Fruit fly (Drosophila melanogaster): ENCODE results near the gene Pdp.

Pdp gene

DNA sequence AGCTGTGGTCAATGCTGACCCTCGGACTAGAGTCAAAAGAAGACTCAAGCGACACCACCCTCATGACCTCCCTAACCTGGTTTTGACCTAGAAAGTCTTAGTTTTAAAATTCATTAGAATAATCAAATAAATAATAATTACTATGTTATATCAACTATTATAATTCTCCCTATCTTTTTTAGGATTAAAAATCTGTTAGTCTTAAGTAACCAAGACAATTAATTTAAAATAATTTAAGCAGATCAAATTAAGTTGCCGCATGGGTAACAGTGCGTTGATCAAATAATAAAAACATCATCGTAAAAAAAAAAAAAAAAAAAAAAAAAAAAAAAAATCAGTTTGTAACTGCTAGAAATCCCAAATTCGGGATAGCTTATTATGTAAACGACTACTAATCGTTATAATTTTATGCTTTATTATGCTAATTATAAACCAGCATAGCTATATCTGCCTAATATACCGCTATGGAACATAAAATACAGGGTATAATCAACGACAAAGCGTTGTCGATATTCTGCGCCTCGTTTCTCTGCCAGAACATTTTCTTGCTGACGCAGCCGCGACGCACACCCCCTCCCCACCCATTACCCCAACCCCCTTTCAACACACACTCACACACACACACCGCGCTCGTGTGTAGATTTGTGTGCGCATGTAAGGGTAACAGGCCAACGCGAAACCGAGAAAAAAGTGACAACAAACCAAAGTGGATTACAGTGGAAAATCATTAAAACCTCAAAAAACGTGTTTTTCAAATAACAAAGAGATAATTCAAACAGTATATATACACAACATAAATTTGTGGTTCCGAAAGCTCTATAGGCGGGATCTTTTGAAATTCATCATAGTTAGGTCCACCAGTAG is 31.2 kb downstream of the Pdp start (continued):
- peak; percentile 18 for TF ChIP-seq ATbp (GFP tag; optimal IDR thresholded peaks at IDR 0.05)
- peak; percentile 6 for TF ChIP-seq CG6683 (GFP tag; optimal IDR thresholded peaks at IDR 0.05)
- peak; percentile 24 for TF ChIP-seq tx (GFP tag; optimal IDR thresholded peaks at IDR 0.05)
- peak; percentile 37 for TF ChIP-seq ind (GFP tag; optimal IDR thresholded peaks at IDR 0.05)
- TF ChIP-seq Sox102F (GFP tag; optimal IDR thresholded peaks at IDR 0.05) = peak; percentile 46
- TF ChIP-seq CG6813 (GFP tag; optimal IDR thresholded peaks at IDR 0.05) = peak; percentile 59
- TF ChIP-seq Hey (tag; optimal IDR thresholded peaks at IDR 0.05) = peak; percentile 30
- peak; percentile 56 for TF ChIP-seq CG31365 (tag; optimal IDR thresholded peaks at IDR 0.05)
- peak; percentile 94 for TF ChIP-seq Antp (GFP tag; optimal IDR thresholded peaks at IDR 0.05)
- peak; percentile 51 for TF ChIP-seq CG15696 (tag; optimal IDR thresholded peaks at IDR 0.05)
- TF ChIP-seq CG8359 (GFP tag; optimal IDR thresholded peaks at IDR 0.05; ENCODE audit: borderline replicate concordance) = peak; percentile 75
- TF ChIP-seq ems (GFP tag; optimal IDR thresholded peaks at IDR 0.05) = peak; percentile 4
- TF ChIP-seq org-1 (GFP tag; optimal IDR thresholded peaks at IDR 0.05) = peak; percentile 83
- TF ChIP-seq CG12104 (GFP tag; optimal IDR thresholded peaks at IDR 0.05) = peak; percentile 49
- peak; percentile 32; the same call in 2 of the 3 replicates for TF ChIP-seq H15 (GFP tag; IDR thresholded peaks at IDR 0.05)
- peak; percentile 92 to 95 for TF ChIP-seq Pdp1 (GFP tag; optimal IDR thresholded peaks at IDR 0.05)
- peak; percentile 84 for TF ChIP-seq p53 (GFP tag; optimal IDR thresholded peaks at IDR 0.05)
- TF ChIP-seq bsh (GFP tag; optimal IDR thresholded peaks at IDR 0.05) = peak; percentile 22 to 46
- TF ChIP-seq CG12071 (GFP tag; optimal IDR thresholded peaks at IDR 0.05) = peak; percentile 69
- peak; percentile 67 for TF ChIP-seq Xrp1 (GFP tag; IDR thresholded peaks at IDR 0.05)
- TF ChIP-seq CG4854 (GFP tag; optimal IDR thresholded peaks at IDR 0.05) = peak; percentile 21
- 0 out of 2 replicates have a peak, but pooled peaks have one; percentile 10 for TF ChIP-seq aop (GFP tag; IDR thresholded peaks at IDR 0.05)
- TF ChIP-seq lilli (GFP tag; optimal IDR thresholded peaks at IDR 0.05) = peak; percentile 97
- TF ChIP-seq Dad (GFP tag; optimal IDR thresholded peaks at IDR 0.05) = peak; percentile 88
- peak; percentile 60 for TF ChIP-seq CG17568 (GFP tag; optimal IDR thresholded peaks at IDR 0.05)
- peak in 1 of 3 experiments; percentile 42 for TF ChIP-seq Stat92E (GFP tag; optimal IDR thresholded peaks at IDR 0.05)
- TF ChIP-seq Abd-B (GFP tag; optimal IDR thresholded peaks at IDR 0.05) = peak; percentile 93
- peak; percentile 24 for TF ChIP-seq CG17186 (GFP tag; optimal IDR thresholded peaks at IDR 0.05)
- TF ChIP-seq crol (GFP tag; IDR thresholded peaks at IDR 0.05) = peak; percentile 93
- TF ChIP-seq CG15011 (GFP tag; optimal IDR thresholded peaks at IDR 0.05) = peak; percentile 66
- peak; percentile 24 for TF ChIP-seq CG7556 (GFP tag; optimal IDR thresholded peaks at IDR 0.05)
- peak; percentile 91 for TF ChIP-seq chinmo (GFP tag; IDR thresholded peaks at IDR 0.05; ENCODE audit: partially characterized antibody)
- peak; percentile 70 for TF ChIP-seq Ada2b (GFP tag; IDR thresholded peaks at IDR 0.05)
- peak; percentile 51 for TF ChIP-seq Nf-YC (tag; optimal IDR thresholded peaks at IDR 0.05)
- peak; percentile 97 for TF ChIP-seq mam (GFP tag; optimal IDR thresholded peaks at IDR 0.05)
- TF ChIP-seq chif (GFP tag; optimal IDR thresholded peaks at IDR 0.05) = peak in 1 of 2 experiments; percentile 23
- peak; percentile 53 for TF ChIP-seq CoRest (tag; optimal IDR thresholded peaks at IDR 0.05)
- TF ChIP-seq CG2875 (GFP tag; optimal IDR thresholded peaks at IDR 0.05) = peak; percentile 25
- peak; percentile 42 for TF ChIP-seq Deaf1 (tag; optimal IDR thresholded peaks at IDR 0.05)
- TF ChIP-seq Atf6 (GFP tag; IDR thresholded peaks at IDR 0.05) = peak; percentile 74
- peak; percentile 22 for TF ChIP-seq sima (GFP tag; optimal IDR thresholded peaks at IDR 0.05)
- peak; percentile 79 for TF ChIP-seq CG12219 (GFP tag; optimal IDR thresholded peaks at IDR 0.05)
- peak; percentile 31; the same call in 1 of the 2 replicates for TF ChIP-seq ro (GFP tag; IDR thresholded peaks at IDR 0.05)
- peak; percentile 14 for TF ChIP-seq CG3163 (GFP tag; optimal IDR thresholded peaks at IDR 0.05)
- peak; percentile 32; the same call in 1 of the 2 replicates for TF ChIP-seq sens-2 (GFP tag; IDR thresholded peaks at IDR 0.05)
- peak; percentile 66 for TF ChIP-seq nerfin-1 (tag; optimal IDR thresholded peaks at IDR 0.05)
- peak; percentile 77 for TF ChIP-seq CG2120 (GFP tag; optimal IDR thresholded peaks at IDR 0.05)
